Worm (Caenorhabditis elegans) whole organism, mixed stage, embryonic: ENCODE measurements around the gene F19B6.1.
"Not testable (repeated sequence)": the region's sequence is repeated elsewhere in the genome, so short reads cannot be mapped to it uniquely, and the experiment has no call there.

Source experiments
- M03D4.4 ChIP-seq: sonication (generic microtip); optimal IDR thresholded peaks from 2 replicates; lab custom pipeline; 2017; ENCODE audit warnings: mild to moderate bottlenecking, missing genetic modification characterization, missing compliant biosample characterization
- blmp-1 ChIP-seq: fragments of 150-350 bp; optimal IDR thresholded peaks from 2 replicates; lab custom pipeline; 2014; ENCODE audit warnings: missing biosample characterization, missing genetic modification characterization
- ceh-39 ChIP-seq: fragments of 150-350 bp; optimal IDR thresholded peaks from 2 replicates; lab custom pipeline; 2014; ENCODE audit warnings: missing biosample characterization, missing genetic modification characterization
- ceh-43 ChIP-seq: fragments of 200-800 bp; sonication (Bioruptor generic); optimal IDR thresholded peaks from 2 replicates; lab custom pipeline; 2018; ENCODE audit warnings: mild to moderate bottlenecking, missing genetic modification characterization, moderate library complexity, missing compliant biosample characterization
- cnd-1 ChIP-seq: fragments of 200-800 bp; sonication (Bioruptor generic); optimal IDR thresholded peaks from 2 replicates; lab custom pipeline; 2018; ENCODE audit warnings: mild to moderate bottlenecking, missing genetic modification characterization, missing compliant biosample characterization
- drap-1 ChIP-seq: fragments of 200-800 bp; sonication (Bioruptor generic); optimal IDR thresholded peaks from 3 replicates; lab custom pipeline; 2018; ENCODE audit warnings: mild to moderate bottlenecking, missing genetic modification characterization, missing compliant biosample characterization
- elt-1 ChIP-seq: sonication (generic microtip); optimal IDR thresholded peaks from 2 replicates; lab custom pipeline; 2017; ENCODE audit warnings: missing genetic modification characterization, mild to moderate bottlenecking, missing compliant biosample characterization, antibody characterized with exemption, moderate library complexity, borderline replicate concordance; ENCODE audit not compliant: insufficient read depth
- elt-3 ChIP-seq: fragments of 150-350 bp; optimal IDR thresholded peaks from 2 replicates; lab custom pipeline; 2014; ENCODE audit warnings: missing biosample characterization, missing genetic modification characterization
- flh-1 ChIP-seq: fragments of 200-800 bp; sonication (Bioruptor generic); optimal IDR thresholded peaks from 2 replicates; lab custom pipeline; 2018; ENCODE audit warnings: mild to moderate bottlenecking, missing genetic modification characterization, moderate library complexity, missing compliant biosample characterization
- ham-2 ChIP-seq: fragments of 200-800 bp; sonication (Bioruptor generic); optimal IDR thresholded peaks from 2 replicates; lab custom pipeline; 2018; ENCODE audit warnings: mild to moderate bottlenecking, missing genetic modification characterization, missing compliant biosample characterization
- hlh-1 ChIP-seq: fragments of 150-350 bp; optimal IDR thresholded peaks from 2 replicates; lab custom pipeline; 2014; ENCODE audit warnings: missing biosample characterization, missing genetic modification reagents, missing genetic modification characterization
- lin-13 ChIP-seq: fragments of 150-350 bp; optimal IDR thresholded peaks from 2 replicates; lab custom pipeline; 2014; ENCODE audit warnings: missing biosample characterization, missing genetic modification characterization
- lin-32 ChIP-seq: fragments of 200-800 bp; sonication (Bioruptor generic); optimal IDR thresholded peaks from 2 replicates; lab custom pipeline; 2018; ENCODE audit warnings: mild to moderate bottlenecking, missing genetic modification characterization, missing compliant biosample characterization
- mab-5 ChIP-seq: fragments of 150-350 bp; optimal IDR thresholded peaks from 2 replicates; lab custom pipeline; 2014; ENCODE audit warnings: missing biosample characterization, missing genetic modification characterization
- mep-1 ChIP-seq: fragments of 150-350 bp; optimal IDR thresholded peaks from 2 replicates; lab custom pipeline; 2017; ENCODE audit warnings: missing biosample characterization, missing genetic modification reagents, missing genetic modification characterization, inconsistent platforms
- nhr-12 ChIP-seq: fragments of 150-350 bp; optimal IDR thresholded peaks from 2 replicates; lab custom pipeline; 2014; ENCODE audit warnings: missing biosample characterization, missing genetic modification characterization
- nhr-2 ChIP-seq: fragments of 150-350 bp; optimal IDR thresholded peaks from 2 replicates; lab custom pipeline; 2014; ENCODE audit warnings: missing biosample characterization, missing genetic modification characterization
- nhr-237 ChIP-seq: fragments of 150-350 bp; optimal IDR thresholded peaks from 2 replicates; lab custom pipeline; 2014; ENCODE audit warnings: missing biosample characterization, missing genetic modification characterization
- nhr-28 ChIP-seq: fragments of 150-350 bp; optimal IDR thresholded peaks from 2 replicates; lab custom pipeline; 2014; ENCODE audit warnings: missing biosample characterization, missing genetic modification characterization
- nhr-76 ChIP-seq: sonication (generic microtip); optimal IDR thresholded peaks from 2 replicates; lab custom pipeline; 2017; ENCODE audit warnings: missing biosample characterization, missing genetic modification characterization
- pha-4 ChIP-seq: fragments of 150-350 bp; optimal IDR thresholded peaks from 2 replicates; lab custom pipeline; 2018; ENCODE audit warnings: missing biosample characterization, missing genetic modification reagents, missing genetic modification characterization
- sem-2 ChIP-seq: fragments of 200-800 bp; sonication (Bioruptor generic); optimal IDR thresholded peaks from 2 replicates; lab custom pipeline; 2018; ENCODE audit warnings: mild to moderate bottlenecking, missing genetic modification characterization, missing compliant biosample characterization
- snpc-4 ChIP-seq: fragments of 150-350 bp; optimal IDR thresholded peaks from 2 replicates; lab custom pipeline; 2014; ENCODE audit warnings: missing biosample characterization, missing genetic modification characterization
- sptf-1 ChIP-seq: sonication (generic microtip); optimal IDR thresholded peaks from 2 replicates; lab custom pipeline; 2017; ENCODE audit warnings: mild to moderate bottlenecking, missing genetic modification characterization, moderate library complexity, missing compliant biosample characterization
- tbx-8 ChIP-seq: fragments of 200-800 bp; sonication (Bioruptor generic); optimal IDR thresholded peaks from 2 replicates; lab custom pipeline; 2018; ENCODE audit warnings: mild to moderate bottlenecking, missing genetic modification characterization, moderate library complexity, missing compliant biosample characterization
- unc-120 ChIP-seq: sonication (generic microtip); optimal IDR thresholded peaks from 2 replicates; lab custom pipeline; 2017; ENCODE audit warnings: missing genetic modification characterization, missing compliant biosample characterization; ENCODE audit not compliant: poor library complexity, severe bottlenecking
- unc-39 ChIP-seq: fragments of 150-350 bp; optimal IDR thresholded peaks from 2 replicates; lab custom pipeline; 2014; ENCODE audit warnings: missing biosample characterization, missing genetic modification characterization
- zip-8 ChIP-seq: fragments of 150-350 bp; optimal IDR thresholded peaks from 2 replicates; lab custom pipeline; 2014; ENCODE audit warnings: missing biosample characterization, missing genetic modification characterization

Gene F19B6.1

DNA sequence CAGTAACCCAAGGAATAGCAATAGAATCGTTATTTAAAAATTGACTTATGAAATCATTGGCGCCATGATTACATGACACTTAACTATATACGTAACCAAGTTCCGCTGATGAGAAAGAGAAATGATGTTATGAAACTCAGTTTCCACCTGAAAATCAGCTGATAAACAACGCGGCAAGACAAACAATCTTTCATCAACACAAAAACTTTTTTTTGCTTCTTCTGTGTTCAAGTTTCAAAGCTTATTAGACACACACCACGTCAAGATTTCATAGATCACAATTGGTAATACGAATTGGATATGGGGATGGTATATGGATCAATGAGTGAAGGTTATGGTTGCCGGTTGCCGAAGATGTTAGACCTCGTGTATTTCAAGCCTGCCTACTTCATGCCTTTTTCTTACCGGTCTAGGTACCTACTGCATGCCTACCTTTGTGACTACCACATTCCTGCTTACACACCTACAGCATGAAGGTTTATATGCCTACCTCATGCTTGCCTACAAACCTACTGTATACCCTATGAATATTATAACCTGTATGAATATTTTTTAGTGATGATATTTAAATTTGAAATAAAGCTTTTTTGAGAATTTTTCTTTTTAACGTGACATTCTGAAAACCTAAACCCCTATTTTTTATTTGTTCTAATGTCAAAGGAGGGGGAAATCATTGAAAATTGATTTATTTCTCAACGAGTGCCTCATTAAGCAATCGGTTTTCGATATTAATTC lies 1.2 kb upstream of the F19B6.1 start, which contains the start of the genes F19B6.10 and wht-5:
TSS of gene F19B6.10 (plus strand) at position 301 of the 735 bp plus-strand sequence.
TSS of gene wht-5 (plus strand) at position 685 of the 735 bp plus-strand sequence.
- no peak for TF ChIP-seq elt-1 (tag; lab: Kevin White, UChicago)
- no peak for TF ChIP-seq elt-3 (tag; lab: Kevin White, UChicago)
- no peak for TF ChIP-seq zip-8 (tag; lab: Kevin White, UChicago)
- no peak for TF ChIP-seq flh-1 (GFP tag; lab: Kevin White, UChicago)
- TF ChIP-seq ceh-39 (tag; lab: Kevin White, UChicago) = no peak
- no peak for TF ChIP-seq drap-1
- no peak for TF ChIP-seq mab-5 (tag; lab: Kevin White, UChicago)

DNA sequence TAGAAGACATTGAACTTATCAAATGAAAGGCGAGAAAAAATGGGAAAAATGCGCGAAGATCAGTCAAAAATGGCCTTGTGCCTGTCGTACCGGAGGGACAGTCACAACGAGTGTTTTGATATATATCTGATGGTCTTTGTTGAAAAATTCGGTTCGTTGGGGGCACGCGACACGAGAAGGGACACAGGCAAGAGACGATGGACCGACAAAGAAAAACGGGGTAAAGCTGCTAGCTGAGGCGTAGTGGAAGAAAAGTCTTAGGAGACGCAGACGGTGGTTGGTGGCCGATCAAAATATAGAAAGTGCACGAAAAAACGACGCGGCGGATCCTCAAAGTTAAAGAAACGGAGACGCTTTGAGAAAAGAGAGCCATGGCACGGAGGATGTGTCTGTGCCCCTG lies 627 bp downstream of the F19B6.1 start:
- TF ChIP-seq nhr-28 (tag; lab: Kevin White, UChicago) = no peak
- TF ChIP-seq blmp-1 = no peak
- TF ChIP-seq lin-13 = no peak
- TF ChIP-seq nhr-12 = no peak
- TF ChIP-seq zip-8 (tag; lab: Kevin White, UChicago) = no peak
- no peak for TF ChIP-seq sem-2 (GFP tag; lab: Kevin White, UChicago)

DNA sequence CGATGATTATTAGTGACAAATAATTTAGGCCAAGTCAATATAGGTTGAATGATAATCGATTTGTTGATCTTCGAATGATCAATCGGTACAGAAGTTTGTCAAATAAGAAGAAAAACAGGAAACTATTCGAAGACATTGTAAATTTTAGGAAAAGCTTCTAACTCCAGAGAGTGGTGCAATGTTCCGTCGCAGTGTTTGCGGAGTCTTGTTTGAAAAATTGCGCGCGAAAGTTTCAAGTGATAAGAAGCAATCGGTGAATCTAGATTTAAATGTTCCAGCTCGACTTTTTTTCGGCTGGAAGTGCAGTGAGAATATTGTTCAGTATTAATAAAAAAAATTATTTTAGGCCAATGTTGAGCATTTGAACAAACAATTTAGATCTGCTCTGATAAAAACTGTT lies 1.2 kb downstream of the F19B6.1 start:
- TF ChIP-seq M03D4.4 (tag; lab: Kevin White, UChicago) = no peak
- no peak for TF ChIP-seq tbx-8 (GFP tag; lab: Kevin White, UChicago)
- no peak for TF ChIP-seq lin-32 (GFP tag; lab: Kevin White, UChicago)
- TF ChIP-seq elt-1 (tag; lab: Kevin White, UChicago) = no peak
- no peak for TF ChIP-seq nhr-28 (tag; lab: Kevin White, UChicago)
- TF ChIP-seq ceh-39 (tag; lab: Kevin White, UChicago) = no peak
- no peak for TF ChIP-seq nhr-237 (tag; lab: Kevin White, UChicago)
- TF ChIP-seq elt-3 (tag; lab: Kevin White, UChicago) = no peak
- TF ChIP-seq unc-39 (tag; lab: Kevin White, UChicago) = no peak
- no peak for TF ChIP-seq pha-4
- TF ChIP-seq sptf-1 (tag; lab: Kevin White, UChicago) = no peak
- no peak for TF ChIP-seq snpc-4
- TF ChIP-seq blmp-1 = no peak
- no peak for TF ChIP-seq cnd-1
- TF ChIP-seq nhr-2 (tag; lab: Kevin White, UChicago) = no peak
- no peak for TF ChIP-seq ham-2 (GFP tag; lab: Kevin White, UChicago)

DNA sequence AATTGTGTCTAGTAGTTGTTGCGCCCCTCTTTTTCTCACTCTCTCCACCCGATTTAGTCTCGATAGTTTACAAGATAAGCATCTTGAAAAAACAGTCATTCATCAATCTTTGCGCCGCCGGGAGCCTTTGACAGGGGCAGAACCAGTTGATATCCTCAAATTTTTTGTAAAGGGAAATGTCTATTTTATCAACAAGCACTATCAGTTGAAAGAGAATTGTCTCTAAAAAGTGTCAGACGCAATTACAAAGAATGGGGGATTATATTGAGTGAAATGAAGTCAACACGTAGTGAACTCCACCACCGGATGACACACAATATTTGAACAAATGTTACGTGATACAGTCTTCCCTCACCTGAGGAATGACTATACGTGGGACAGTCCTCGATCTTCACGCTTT lies 1.7 kb downstream of the F19B6.1 start:
- TF ChIP-seq drap-1 (no peak), flh-1 (GFP tag; lab: Kevin White, UChicago) (no peak), cnd-1 (no peak), elt-1 (tag; lab: Kevin White, UChicago) (no peak), ham-2 (GFP tag; lab: Kevin White, UChicago) (no peak), ceh-39 (tag; lab: Kevin White, UChicago) (no peak), hlh-1 (tag; lab: Kevin White, UChicago) (no peak), ceh-43 (GFP tag; lab: Kevin White, UChicago) (no peak), sptf-1 (tag; lab: Kevin White, UChicago) (no peak), nhr-76 (tag; lab: Kevin White, UChicago) (no peak), blmp-1 (no peak), unc-120 (tag; lab: Kevin White, UChicago) (no peak), snpc-4 (no peak)

DNA sequence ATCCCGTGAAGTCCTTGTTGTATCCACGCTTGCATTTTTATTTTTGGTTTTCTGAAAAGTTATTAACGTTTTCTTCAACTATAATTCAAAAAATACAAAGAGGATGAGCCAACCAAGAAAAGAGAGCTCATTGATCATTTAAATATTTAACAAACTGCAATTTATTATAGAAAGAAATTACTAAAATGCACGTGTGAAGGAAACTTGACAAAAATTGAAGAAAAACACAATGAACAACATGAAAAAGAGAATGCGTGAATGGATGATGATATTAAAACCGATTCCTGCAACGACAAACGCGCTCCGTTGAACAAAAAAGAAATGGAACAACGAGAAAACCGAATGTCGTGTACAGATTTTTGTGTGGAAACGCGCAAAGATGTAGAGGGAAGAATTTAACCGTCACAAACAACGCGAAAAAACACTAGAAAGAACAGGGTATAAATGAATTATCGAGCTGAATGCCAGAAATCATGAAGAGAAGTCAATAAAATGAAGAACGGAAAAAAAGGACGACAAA lies 5.0 kb downstream of the F19B6.1 start, which contains the start of gene ufd-1:
TSS of gene ufd-1 (minus strand) at position 51 of the 520 bp plus-strand sequence.
- peak; percentile 8 for TF ChIP-seq mep-1
- TF ChIP-seq pha-4 = no peak
- TF ChIP-seq, all 35 proteins: peak for 1

DNA sequence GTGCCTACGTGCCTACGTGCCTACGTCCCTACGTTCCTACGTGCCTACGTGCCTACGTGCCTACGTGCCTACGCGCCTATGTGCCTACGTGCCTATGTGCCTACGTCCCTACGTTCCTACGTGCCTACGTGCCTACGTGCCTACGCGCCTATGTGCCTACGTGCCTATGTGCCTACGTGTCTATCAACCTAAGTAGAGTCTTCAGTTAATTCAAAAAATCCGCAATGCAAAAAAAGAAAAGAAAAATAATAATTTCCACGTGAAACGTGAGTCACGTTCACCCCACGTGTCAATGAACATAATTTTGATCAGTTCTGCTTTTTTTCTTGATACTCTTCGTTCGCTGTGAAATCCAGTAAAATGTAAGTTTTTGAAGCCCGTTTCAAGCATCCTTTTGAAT lies 8.9 kb downstream of the F19B6.1 start, which contains the start of gene F19B6.3:
TSS of gene F19B6.3 (plus strand) at position 301 of the 400 bp plus-strand sequence.
- not testable (repeated sequence) for TF ChIP-seq nhr-2 (tag; lab: Kevin White, UChicago); ham-2 (GFP tag; lab: Kevin White, UChicago); mep-1
